Worm (Caenorhabditis elegans): ENCODE measurements around the gene ZK262.4.
"Not testable (repeated sequence)": the region's sequence is repeated elsewhere in the genome, so short reads cannot be mapped to it uniquely, and the experiment has no call there.

The ZK262.4 gene

DNA sequence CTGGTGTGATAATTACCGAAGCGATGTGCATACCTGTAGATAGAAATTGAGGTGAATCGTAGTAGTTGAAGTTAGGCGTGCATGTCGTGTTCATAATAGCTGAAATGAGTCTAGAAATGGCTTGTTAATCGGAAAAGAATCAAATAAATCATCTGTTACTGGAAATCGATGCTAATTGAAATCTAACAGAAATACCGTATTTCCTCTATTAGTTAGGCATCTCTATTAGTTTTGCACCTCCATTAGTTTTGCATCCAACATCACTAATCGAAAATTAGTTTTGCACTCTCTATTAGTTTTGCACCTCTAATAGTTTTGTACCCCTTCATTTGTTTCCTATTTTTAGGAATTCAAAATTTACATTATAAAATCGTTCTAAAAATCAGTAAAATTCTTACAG, 19.6 kb downstream of the ZK262.4 start, which contains the start of gene srh-209:
Gene srh-209 (minus strand): TSS at position 101 of the 400 bp plus-strand sequence.
- not testable (repeated sequence) for TF ChIP-seq pax-1 (tag; optimal IDR thresholded peaks at IDR 0.05); sox-2 (GFP tag; IDR thresholded peaks at IDR 0.05); hlh-8 (tag; optimal IDR thresholded peaks at IDR 0.05)

DNA sequence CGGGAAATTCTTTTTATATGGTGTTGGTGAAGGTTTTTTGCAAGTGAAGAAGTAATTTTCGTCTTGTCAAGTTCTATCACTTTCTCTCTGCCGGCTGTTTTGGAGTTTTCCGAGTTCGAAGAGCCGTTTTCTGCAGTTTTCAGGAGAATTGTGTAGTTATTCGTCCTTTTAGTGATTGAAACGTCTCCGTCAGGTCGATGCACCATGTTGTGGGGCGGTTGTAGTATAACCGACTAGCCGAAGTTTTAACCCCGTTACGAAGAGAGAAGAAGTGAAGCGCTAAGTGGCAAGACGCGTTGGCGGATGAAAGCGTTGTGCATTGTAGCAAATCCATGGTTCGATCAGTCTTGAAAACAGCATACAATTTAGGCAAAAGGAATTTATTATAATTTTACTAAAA, 21.6 kb downstream of the ZK262.4 start:
- TF ChIP-seq dve-1 (tag; optimal IDR thresholded peaks at IDR 0.05) (no peak), nfya-1 (tag; optimal IDR thresholded peaks at IDR 0.05) (no peak), lim-6 (tag; optimal IDR thresholded peaks at IDR 0.05) (no peak), fkh-6 (tag; optimal IDR thresholded peaks at IDR 0.05) (no peak), pax-1 (tag; optimal IDR thresholded peaks at IDR 0.05) (no peak)

DNA sequence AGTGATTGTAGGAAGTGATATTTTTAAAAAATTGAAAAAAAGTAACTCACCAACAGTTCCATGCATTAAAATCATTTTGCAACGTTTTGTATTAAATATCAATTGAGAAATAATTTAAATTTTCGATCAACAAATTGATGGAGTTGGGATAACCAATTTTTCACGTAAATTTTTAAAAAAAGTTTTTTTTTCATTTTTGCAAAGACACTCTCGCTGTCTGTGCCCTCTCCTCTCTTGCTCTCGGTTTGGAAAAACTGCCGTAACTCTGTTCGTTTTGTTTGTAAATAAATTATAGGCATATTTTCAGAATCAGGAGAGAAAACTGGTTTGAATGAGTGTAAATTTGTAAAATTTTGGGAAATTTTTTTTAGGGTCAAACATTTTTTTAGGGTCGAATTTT, 26.6 kb downstream of the ZK262.4 start, which contains the start of gene Y51A2B.16:
Gene Y51A2B.16 (minus strand): TSS at position 101 of the 400 bp plus-strand sequence.
- no peak for TF ChIP-seq hlh-13 (GFP tag; optimal IDR thresholded peaks at IDR 0.05)
- TF ChIP-seq tbx-2 (tag; optimal IDR thresholded peaks at IDR 0.05) = no peak

DNA sequence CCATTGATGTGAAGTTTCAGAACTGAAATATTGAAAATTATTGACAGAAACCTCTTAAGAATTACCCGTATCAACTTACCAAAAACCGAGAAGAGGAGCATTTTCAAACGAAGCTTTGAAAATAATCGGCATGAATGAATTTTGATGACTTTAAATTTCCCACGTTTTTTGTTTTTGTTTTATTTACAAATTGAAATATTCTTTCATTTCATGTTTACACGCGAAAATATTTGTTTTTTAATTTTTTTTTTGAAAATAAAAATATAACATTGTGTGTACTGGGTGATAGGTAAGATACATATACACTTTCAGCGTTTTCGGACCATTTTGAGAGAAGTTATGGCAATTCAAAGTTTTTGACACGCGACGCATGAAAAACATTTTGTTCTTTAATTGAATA, 28.7 kb downstream of the ZK262.4 start, which contains the start of gene Y51A2B.9:
Gene Y51A2B.9 (minus strand): TSS at position 101 of the 400 bp plus-strand sequence.
- no peak for TF ChIP-seq mec-3 (tag; optimal IDR thresholded peaks at IDR 0.05; ENCODE audit: borderline replicate concordance)
- TF ChIP-seq hlh-8 (tag; optimal IDR thresholded peaks at IDR 0.05) = no peak
- TF ChIP-seq ceh-9 (tag; optimal IDR thresholded peaks at IDR 0.05) = no peak
- TF ChIP-seq rnt-1 (tag; optimal IDR thresholded peaks at IDR 0.05) = no peak
- TF ChIP-seq sox-2 (GFP tag; IDR thresholded peaks at IDR 0.05) = no peak
- no peak for TF ChIP-seq elt-2 (tag; optimal IDR thresholded peaks at IDR 0.05)
- no peak for TF ChIP-seq odd-2 (tag; optimal IDR thresholded peaks at IDR 0.05)
- no peak for TF ChIP-seq pax-1 (tag; optimal IDR thresholded peaks at IDR 0.05)
- no peak for TF ChIP-seq fkh-6 (tag; optimal IDR thresholded peaks at IDR 0.05)
- no peak for TF ChIP-seq pros-1 (tag; optimal IDR thresholded peaks at IDR 0.05)
- TF ChIP-seq syd-9 (tag; optimal IDR thresholded peaks at IDR 0.05) = no peak
- TF ChIP-seq ceh-14 (tag; optimal IDR thresholded peaks at IDR 0.05) = no peak

ce11 chrV:18394203-18394602, 30.2 kb downstream of the ZK262.4 start, which contains the start of gene Y51A2B.6:
Gene Y51A2B.6, minus strand, starts transcription at chrV:18394303.
- no peak for TF ChIP-seq odd-2 (tag; optimal IDR thresholded peaks at IDR 0.05)
- TF ChIP-seq K02D7.2 (tag; optimal IDR thresholded peaks at IDR 0.05) = no peak
- TF ChIP-seq zip-5 (tag; optimal IDR thresholded peaks at IDR 0.05) = no peak
- TF ChIP-seq hlh-15 (tag; optimal IDR thresholded peaks at IDR 0.05) = no peak
- TF ChIP-seq tbx-7 (tag; optimal IDR thresholded peaks at IDR 0.05) = no peak
- no peak for TF ChIP-seq F13H6.1 (tag; optimal IDR thresholded peaks at IDR 0.05)
- TF ChIP-seq ztf-16 (tag; optimal IDR thresholded peaks at IDR 0.05) = no peak
- no peak for TF ChIP-seq npax-4 (tag; optimal IDR thresholded peaks at IDR 0.05)
- TF ChIP-seq rnt-1 (tag; optimal IDR thresholded peaks at IDR 0.05) = no peak
- no peak for TF ChIP-seq ceh-18 (tag; optimal IDR thresholded peaks at IDR 0.05)
- no peak for TF ChIP-seq ttx-3 (tag; optimal IDR thresholded peaks at IDR 0.05)
- no peak for TF ChIP-seq Y22D7AL.16 (tag; optimal IDR thresholded peaks at IDR 0.05)
- no peak for TF ChIP-seq lin-11 (tag; optimal IDR thresholded peaks at IDR 0.05)

DNA sequence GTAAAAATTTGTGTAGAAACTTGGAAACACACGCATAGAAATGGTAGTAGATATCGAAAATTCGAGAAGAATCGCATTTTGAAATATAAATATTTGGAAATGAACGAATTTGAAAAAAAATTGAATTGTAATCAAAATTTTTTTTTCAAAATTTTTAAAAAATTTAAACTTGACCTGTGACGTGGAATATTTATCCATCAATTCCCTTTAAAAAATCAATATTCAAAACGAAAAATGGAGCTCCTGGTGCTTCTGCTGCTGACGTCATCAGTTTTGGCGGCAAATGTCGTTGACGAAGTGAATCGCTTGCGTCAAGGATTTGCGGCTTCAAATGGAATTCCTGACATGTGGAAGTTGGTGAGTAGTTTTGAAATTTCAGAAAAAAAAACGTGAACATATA, 35.3 kb downstream of the ZK262.4 start, which contains the start of the genes Y51A2B.4 and Y51A2B.5:
Gene Y51A2B.4 (minus strand): TSS at position 101 of the 400 bp plus-strand sequence.
Gene Y51A2B.5 (plus strand): TSS at position 232 of the 400 bp plus-strand sequence.
- TF ChIP-seq ceh-9 (tag; optimal IDR thresholded peaks at IDR 0.05) (no peak), dmd-4 (tag; optimal IDR thresholded peaks at IDR 0.05; ENCODE audit: borderline replicate concordance) (no peak), Y22D7AL.16 (tag; optimal IDR thresholded peaks at IDR 0.05) (no peak), pha-4 (tag; optimal IDR thresholded peaks at IDR 0.05) (no peak), lin-11 (tag; optimal IDR thresholded peaks at IDR 0.05) (no peak), dve-1 (tag; optimal IDR thresholded peaks at IDR 0.05) (no peak), ceh-18 (tag; optimal IDR thresholded peaks at IDR 0.05) (no peak), ceh-24 (tag; optimal IDR thresholded peaks at IDR 0.05) (no peak), hlh-6 (tag; optimal IDR thresholded peaks at IDR 0.05) (no peak), madf-2 (tag; optimal IDR thresholded peaks at IDR 0.05) (no peak), fkh-6 (tag; optimal IDR thresholded peaks at IDR 0.05) (no peak), pqm-1 (tag; optimal IDR thresholded peaks at IDR 0.05) (no peak), ceh-2 (tag; optimal IDR thresholded peaks at IDR 0.05) (no peak)

Measured in whole organism, late embryonic.